Fruit fly (Drosophila melanogaster) whole organism, pupa: ENCODE measurements around the gene EloA.

Experiments used
- CG10348 ChIP-seq: fragments of 200-800 bp; sonication (Bioruptor generic); IDR thresholded peaks from 2 replicates; pipeline ENCODE4 v1.3.6; 2022; ENCODE audit warnings: missing biosample characterization, missing genetic modification characterization
- CG12605 ChIP-seq: fragments of 200-800 bp; sonication (Bioruptor generic); IDR thresholded peaks from 2 replicates; pipeline ENCODE4 v1.3.6; 2022; ENCODE audit warnings: missing biosample characterization, missing genetic modification characterization
- CG13204 ChIP-seq: fragments of 200-800 bp; sonication (Bioruptor generic); optimal IDR thresholded peaks from 2 replicates; lab custom pipeline; 2018; ENCODE audit warnings: missing biosample characterization, mild to moderate bottlenecking, missing genetic modification characterization, moderate library complexity
- CG14655 ChIP-seq: fragments of 200-800 bp; sonication (Bioruptor generic); optimal IDR thresholded peaks from 3 replicates; lab custom pipeline; 2017; ENCODE audit warnings: mild to moderate bottlenecking, missing biosample characterization, missing genetic modification reagents, missing genetic modification characterization
- CG15710 ChIP-seq: fragments of 200-800 bp; sonication (Bioruptor generic); optimal IDR thresholded peaks from 2 replicates; lab custom pipeline; 2018; ENCODE audit warnings: missing biosample characterization, mild to moderate bottlenecking, missing genetic modification characterization, moderate library complexity
- CG17806 ChIP-seq: fragments of 200-800 bp; sonication (Bioruptor generic); optimal IDR thresholded peaks from 2 replicates; lab custom pipeline; 2018; ENCODE audit warnings: missing biosample characterization, mild to moderate bottlenecking, missing genetic modification characterization, moderate library complexity
- CG32121 ChIP-seq: fragments of 200-800 bp; sonication (Bioruptor generic); IDR thresholded peaks from 2 replicates; pipeline ENCODE4 v1.3.6; 2022; ENCODE audit warnings: missing biosample characterization, missing genetic modification characterization
- CG34367 ChIP-seq: fragments of 200-800 bp; sonication (Bioruptor generic); optimal IDR thresholded peaks from 2 replicates; lab custom pipeline; 2018; ENCODE audit warnings: missing biosample characterization, mild to moderate bottlenecking, missing genetic modification characterization
- CG4496 ChIP-seq: fragments of 200-800 bp; sonication (Bioruptor generic); IDR thresholded peaks from 3 replicates; pipeline ENCODE4 v1.3.6; 2022; ENCODE audit warnings: missing biosample characterization, missing genetic modification characterization
- CG8159 ChIP-seq: fragments of 200-800 bp; sonication (Bioruptor generic); optimal IDR thresholded peaks from 3 replicates; lab custom pipeline; 2018; ENCODE audit warnings: missing biosample characterization, mild to moderate bottlenecking, missing genetic modification characterization, moderate library complexity
- CG8301 ChIP-seq: fragments of 200-800 bp; sonication (Bioruptor generic); optimal IDR thresholded peaks from 2 replicates; lab custom pipeline; 2018; ENCODE audit warnings: missing biosample characterization, mild to moderate bottlenecking, missing genetic modification characterization
- CG9948 ChIP-seq: fragments of 200-800 bp; sonication (Bioruptor generic); optimal IDR thresholded peaks from 2 replicates; lab custom pipeline; 2018; ENCODE audit warnings: missing biosample characterization, mild to moderate bottlenecking, missing genetic modification characterization, moderate library complexity
- D1 ChIP-seq: fragments of 200-800 bp; sonication (Bioruptor generic); optimal IDR thresholded peaks from 2 replicates; lab custom pipeline; 2018; ENCODE audit warnings: missing biosample characterization, mild to moderate bottlenecking, missing genetic modification characterization, moderate library complexity
- EcR ChIP-seq: fragments of 200-800 bp; sonication (Bioruptor generic); optimal IDR thresholded peaks from 3 replicates; lab custom pipeline; 2019; ENCODE audit warnings: missing biosample characterization, missing genetic modification characterization, mild to moderate bottlenecking, moderate library complexity, missing genetic modification reagents
- Ets98B ChIP-seq: fragments of 200-800 bp; sonication (Bioruptor generic); IDR thresholded peaks from 2 replicates; pipeline ENCODE4 v1.3.6; 2022; ENCODE audit warnings: missing biosample characterization, missing genetic modification characterization
- Pif1A ChIP-seq: fragments of 200-800 bp; sonication (Bioruptor generic); optimal IDR thresholded peaks from 3 replicates; lab custom pipeline; 2016; ENCODE audit warnings: missing biosample characterization, missing genetic modification characterization
- Pif1B ChIP-seq: fragments of 200-800 bp; sonication (Bioruptor generic); optimal IDR thresholded peaks from 3 replicates; lab custom pipeline; 2016; ENCODE audit warnings: missing biosample characterization, missing genetic modification characterization
- Snoo ChIP-seq: fragments of 200-800 bp; sonication (Bioruptor generic); optimal IDR thresholded peaks from 3 replicates; lab custom pipeline; 2017; ENCODE audit warnings: missing biosample characterization, mild to moderate bottlenecking, missing genetic modification characterization, inconsistent platforms
- fd96Ca ChIP-seq: fragments of 200-800 bp; sonication (Bioruptor generic); IDR thresholded peaks from 3 replicates; pipeline ENCODE4 v1.3.6; 2022; ENCODE audit warnings: missing biosample characterization, missing genetic modification characterization
- gl ChIP-seq: fragments of 200-800 bp; sonication (Bioruptor generic); optimal IDR thresholded peaks from 2 replicates; lab custom pipeline; 2018; ENCODE audit warnings: missing biosample characterization, mild to moderate bottlenecking, missing genetic modification characterization

The EloA gene

dm6 chr3R:23212764-23213163, 38.6 kb upstream of the EloA start:
- no peak for TF ChIP-seq fd96Ca
- TF ChIP-seq EcR (GFP tag; lab: Kevin White, UChicago): no peak
- no peak for TF ChIP-seq CG9948 (tag; lab: Kevin White, UChicago)
- TF ChIP-seq CG17806 (tag; lab: Kevin White, UChicago): no peak
- TF ChIP-seq CG14655 (GFP tag; lab: Kevin White, UChicago): no peak
- TF ChIP-seq CG15710 (tag; lab: Kevin White, UChicago): no peak
- TF ChIP-seq gl (tag; lab: Kevin White, UChicago): no peak
- no peak for TF ChIP-seq D1 (tag; lab: Kevin White, UChicago)
- no peak for TF ChIP-seq Ets98B (GFP tag; lab: Robert Waterston, UW)
- no peak for TF ChIP-seq CG34367
- TF ChIP-seq CG10348 (GFP tag; lab: Robert Waterston, UW): no peak
- no peak for TF ChIP-seq CG12605 (GFP tag; lab: Robert Waterston, UW)
- TF ChIP-seq CG4496 (GFP tag; lab: Robert Waterston, UW): no peak
- TF ChIP-seq Pif1B (GFP tag; lab: Kevin White, UChicago): no peak
- TF ChIP-seq CG32121 (GFP tag; lab: Robert Waterston, UW): no peak

dm6 chr3R:23214603-23215433, 36.5 kb upstream of the EloA start:
- no peak for TF ChIP-seq D1 (tag; lab: Kevin White, UChicago)
- TF ChIP-seq CG4496 (GFP tag; lab: Robert Waterston, UW): peak; percentile 67; the same call in 2 of the 3 replicates
- TF ChIP-seq CG12605 (GFP tag; lab: Robert Waterston, UW): peak; percentile 76
- no peak for TF ChIP-seq CG34367
- no peak for TF ChIP-seq CG8159
- TF ChIP-seq CG8301: peak; percentile 1
- peak; percentile 43 for TF ChIP-seq gl (tag; lab: Kevin White, UChicago)

- TF ChIP-seq Pif1A (GFP tag; lab: Kevin White, UChicago) (no peak), CG8159 (no peak), CG10348 (GFP tag; lab: Robert Waterston, UW) (no peak), EcR (GFP tag; lab: Kevin White, UChicago) (no peak), CG9948 (tag; lab: Kevin White, UChicago) (no peak)
Measured at dm6 chr3R:23215434-23215730, 36.0 kb upstream of the EloA start.

dm6 chr3R:23217142-23217771, 34.1 kb upstream of the EloA start:
- TF ChIP-seq fd96Ca: no peak
- TF ChIP-seq CG10348 (GFP tag; lab: Robert Waterston, UW): no peak
- no peak for TF ChIP-seq CG8159
- TF ChIP-seq CG15710 (tag; lab: Kevin White, UChicago): no peak
- TF ChIP-seq Snoo (tag; lab: Kevin White, UChicago): no peak
- TF ChIP-seq Pif1B (GFP tag; lab: Kevin White, UChicago): no peak
- TF ChIP-seq CG8301: no peak
- TF ChIP-seq Pif1A (GFP tag; lab: Kevin White, UChicago): no peak
- no peak for TF ChIP-seq gl (tag; lab: Kevin White, UChicago)
- TF ChIP-seq, all 21 proteins: peak for 0

dm6 chr3R:23220239-23221002, 30.9 kb upstream of the EloA start:
- peak; percentile 88 for TF ChIP-seq EcR (GFP tag; lab: Kevin White, UChicago)
- no peak for TF ChIP-seq CG9948 (tag; lab: Kevin White, UChicago)
- TF ChIP-seq CG4496 (GFP tag; lab: Robert Waterston, UW): peak; percentile 16; the same call in 1 of the 3 replicates
- no peak for TF ChIP-seq CG17806 (tag; lab: Kevin White, UChicago)
- TF ChIP-seq Pif1B (GFP tag; lab: Kevin White, UChicago): no peak
- TF ChIP-seq CG10348 (GFP tag; lab: Robert Waterston, UW): no peak
- no peak for TF ChIP-seq CG13204 (GFP tag; lab: Kevin White, UChicago)

- peak; percentile 15 for TF ChIP-seq CG8159
- TF ChIP-seq CG4496 (GFP tag; lab: Robert Waterston, UW): no peak
- TF ChIP-seq CG17806 (tag; lab: Kevin White, UChicago): no peak
- no peak for TF ChIP-seq Snoo (tag; lab: Kevin White, UChicago)
- TF ChIP-seq fd96Ca: 0 out of 3 replicates have a peak, but pooled peaks have one; percentile 15
- no peak for TF ChIP-seq CG12605 (GFP tag; lab: Robert Waterston, UW)
- peak; percentile 10 for TF ChIP-seq CG14655 (GFP tag; lab: Kevin White, UChicago)
Measured at dm6 chr3R:23221003-23221679, 30.2 kb upstream of the EloA start.
